Worm (Caenorhabditis elegans): ENCODE results near the gene sqst-1.
A peak's percentile ranks its signal among the peaks of the same experiment; 100 is the strongest.

Gene sqst-1

ce11 chrIV:12036924-12037323, 2.8 kb downstream of the sqst-1 start (continued):
- TF ChIP-seq lin-38 (GFP tag; IDR thresholded peaks at IDR 0.05) (peak; percentile 32; the same call in 1 of the 2 replicates), nhr-102 (tag; optimal IDR thresholded peaks at IDR 0.05) (peak; percentile 38), ztf-7 (tag; optimal IDR thresholded peaks at IDR 0.05) (peak; percentile 27), mxl-3 (GFP tag; optimal IDR thresholded peaks at IDR 0.05) (no peak), zip-2 (tag; optimal IDR thresholded peaks at IDR 0.05) (no peak), lsy-2 (tag; optimal IDR thresholded peaks at IDR 0.05) (peak in 1 of 2 experiments; percentile 76), ces-1 (GFP tag; optimal IDR thresholded peaks at IDR 0.05) (no peak), ceh-28 (tag; optimal IDR thresholded peaks at IDR 0.05) (no peak), F10B5.3 (tag; optimal IDR thresholded peaks at IDR 0.05) (no peak), nhr-77 (tag; optimal IDR thresholded peaks at IDR 0.05) (peak; percentile 34), daf-16 (GFP tag; optimal IDR thresholded peaks at IDR 0.05) (no peak), daf-16 (tag; optimal IDR thresholded peaks at IDR 0.05) (peak; percentile 43), nhr-111 (GFP tag; optimal IDR thresholded peaks at IDR 0.05) (no peak), hmg-1.1 (GFP tag; IDR thresholded peaks at IDR 0.05) (no peak), rbr-2 (tag; optimal IDR thresholded peaks at IDR 0.05) (peak; percentile 6), mep-1 (tag; optimal IDR thresholded peaks at IDR 0.05) (peak; percentile 73), ZK337.2 (GFP tag; IDR thresholded peaks at IDR 0.05) (no peak), ceh-20 (GFP tag; IDR thresholded peaks at IDR 0.05) (no peak), D1046.2 (GFP tag; IDR thresholded peaks at IDR 0.05) (no peak), gei-8 (GFP tag; optimal IDR thresholded peaks at IDR 0.05) (no peak), hif-1 (tag; optimal IDR thresholded peaks at IDR 0.05) (no peak)

ce11 chrIV:12040431-12040830, 6.3 kb downstream of the sqst-1 start:
- TF ChIP-seq tra-1 (GFP tag; IDR thresholded peaks at IDR 0.05), result no peak
- TF ChIP-seq hlh-30 (tag; optimal IDR thresholded peaks at IDR 0.05; ENCODE audit: insufficient read depth), result peak; percentile 81
- TF ChIP-seq daf-16 (GFP tag; optimal IDR thresholded peaks at IDR 0.05), result no peak
- peak; percentile 36 for TF ChIP-seq daf-16 (tag; optimal IDR thresholded peaks at IDR 0.05)
- TF ChIP-seq mxl-3 (GFP tag; optimal IDR thresholded peaks at IDR 0.05), result peak; percentile 30
- no peak for TF ChIP-seq fkh-10 (GFP tag; optimal IDR thresholded peaks at IDR 0.05)
- peak; percentile 44 for TF ChIP-seq nhr-28 (tag; optimal IDR thresholded peaks at IDR 0.05)
- TF ChIP-seq unc-62 (GFP tag; optimal IDR thresholded peaks at IDR 0.05 in 1 of 2), result peak in 1 of 2 experiments; percentile 43
- no peak for TF ChIP-seq unc-62 (tag; optimal IDR thresholded peaks at IDR 0.05)
- no peak for TF ChIP-seq vab-7 (GFP tag; IDR thresholded peaks at IDR 0.05)
- peak; percentile 46 for TF ChIP-seq aha-1 (tag)
- TF ChIP-seq nhr-42 (GFP tag; IDR thresholded peaks at IDR 0.05), result no peak
- no peak for TF ChIP-seq ctbp-1 (GFP tag; IDR thresholded peaks at IDR 0.05)
- no peak for TF ChIP-seq F10B5.3 (tag; optimal IDR thresholded peaks at IDR 0.05)
- no peak for TF ChIP-seq lim-7 (GFP tag; IDR thresholded peaks at IDR 0.05)
- no peak for TF ChIP-seq nhr-77 (tag; optimal IDR thresholded peaks at IDR 0.05)
- no peak for TF ChIP-seq D1046.2 (GFP tag; IDR thresholded peaks at IDR 0.05)
- peak; percentile 0 for TF ChIP-seq dve-1 (tag; optimal IDR thresholded peaks at IDR 0.05; ENCODE audit: insufficient read depth)
- peak; percentile 39 for TF ChIP-seq hlh-11 (tag; optimal IDR thresholded peaks at IDR 0.05)

ce11 chrIV:12043054-12043453, 9.0 kb downstream of the sqst-1 start:
- TF ChIP-seq rbr-2 (tag; optimal IDR thresholded peaks at IDR 0.05), result no peak
- TF ChIP-seq nhr-41 (GFP tag; IDR thresholded peaks at IDR 0.05), result no peak
- no peak for TF ChIP-seq ctbp-1 (GFP tag; IDR thresholded peaks at IDR 0.05)
- no peak for TF ChIP-seq daf-12 (tag; optimal IDR thresholded peaks at IDR 0.05)
- TF ChIP-seq skn-1 (tag; optimal IDR thresholded peaks at IDR 0.05), result no peak
- no peak for TF ChIP-seq nhr-102 (tag; optimal IDR thresholded peaks at IDR 0.05)
- no peak for TF ChIP-seq Y105C5A.15 (GFP tag; IDR thresholded peaks at IDR 0.05)
- no peak for TF ChIP-seq dpl-1 (GFP tag; optimal IDR thresholded peaks at IDR 0.05)
- no peak for TF ChIP-seq dmd-9 (GFP tag; IDR thresholded peaks at IDR 0.05)
- TF ChIP-seq dve-1 (tag; optimal IDR thresholded peaks at IDR 0.05; ENCODE audit: insufficient read depth), result peak; percentile 30
- TF ChIP-seq attf-4 (tag; optimal IDR thresholded peaks at IDR 0.05), result no peak
- peak; percentile 60 for TF ChIP-seq nhr-77 (tag; optimal IDR thresholded peaks at IDR 0.05)
- no peak for TF ChIP-seq hmg-1.1 (GFP tag; IDR thresholded peaks at IDR 0.05)
- TF ChIP-seq vab-7 (GFP tag; IDR thresholded peaks at IDR 0.05), result no peak
- TF ChIP-seq nhr-111 (GFP tag; optimal IDR thresholded peaks at IDR 0.05), result no peak
- TF ChIP-seq nhr-6 (tag; optimal IDR thresholded peaks at IDR 0.05), result no peak
- TF ChIP-seq dmd-6 (GFP tag; IDR thresholded peaks at IDR 0.05), result peak; percentile 41; the same call in 1 of the 2 replicates
- TF ChIP-seq daf-19 (GFP tag; conservative IDR thresholded peaks at IDR 0.05), result no peak
- no peak for TF ChIP-seq tra-1 (GFP tag; IDR thresholded peaks at IDR 0.05)
- TF ChIP-seq nhr-28 (tag; optimal IDR thresholded peaks at IDR 0.05), result peak; percentile 90
- TF ChIP-seq lin-38 (GFP tag; IDR thresholded peaks at IDR 0.05), result no peak
- no peak for TF ChIP-seq R02D3.7 (tag; optimal IDR thresholded peaks at IDR 0.05)
- no peak for TF ChIP-seq lim-7 (GFP tag; IDR thresholded peaks at IDR 0.05)
- no peak for TF ChIP-seq T26A8.4 (GFP tag; IDR thresholded peaks at IDR 0.05)
- no peak for TF ChIP-seq duxl-1 (tag; optimal IDR thresholded peaks at IDR 0.05; ENCODE audit: poor library complexity)
- TF ChIP-seq F37D6.2 (tag; optimal IDR thresholded peaks at IDR 0.05), result no peak

All from whole organism, L4 larva.